Fruit fly (Drosophila melanogaster) whole organism, prepupa: ENCODE results near the gene SmydA-4.
"Not testable (repeated sequence)": the region's sequence is repeated elsewhere in the genome, so short reads cannot be mapped to it uniquely, and the experiment has no call there.

Experiments
- Blimp-1 ChIP-seq: fragments of 200-800 bp; sonication (Bioruptor generic); optimal IDR thresholded peaks from 3 replicates; lab custom pipeline; 2017; ENCODE audit warnings: missing biosample characterization, missing genetic modification characterization, mild to moderate bottlenecking, moderate library complexity, missing genetic modification reagents
- CG11294 ChIP-seq: fragments of 200-800 bp; sonication (Bioruptor generic); IDR thresholded peaks from 2 replicates; pipeline ENCODE4 v1.3.6; 2022; ENCODE audit warnings: missing biosample characterization, missing genetic modification characterization
- CG11902 ChIP-seq: fragments of 200-800 bp; sonication (Bioruptor generic); optimal IDR thresholded peaks from 3 replicates; lab custom pipeline; 2016; ENCODE audit warnings: missing biosample characterization, missing genetic modification characterization
- CG1621 ChIP-seq: fragments of 200-800 bp; sonication (Bioruptor generic); optimal IDR thresholded peaks from 3 replicates; lab custom pipeline; 2018; ENCODE audit warnings: missing biosample characterization, mild to moderate bottlenecking, missing genetic modification characterization
- CG16779 ChIP-seq: fragments of 200-800 bp; sonication (Bioruptor generic); optimal IDR thresholded peaks from 3 replicates; lab custom pipeline; 2017; ENCODE audit warnings: missing biosample characterization, mild to moderate bottlenecking, missing genetic modification characterization
- CG4318 ChIP-seq: fragments of 200-800 bp; sonication (Bioruptor generic); optimal IDR thresholded peaks from 3 replicates; lab custom pipeline; 2017; ENCODE audit warnings: missing biosample characterization, mild to moderate bottlenecking, missing genetic modification characterization
- CG6163 ChIP-seq: fragments of 200-800 bp; sonication (Bioruptor generic); IDR thresholded peaks from 3 replicates; pipeline ENCODE4 v1.3.6; 2022; ENCODE audit warnings: missing biosample characterization, missing genetic modification characterization
- CG6808 ChIP-seq: fragments of 200-800 bp; sonication (Bioruptor generic); optimal IDR thresholded peaks from 3 replicates; lab custom pipeline; 2017; ENCODE audit warnings: missing biosample characterization, missing genetic modification characterization, mild to moderate bottlenecking, moderate library complexity, missing genetic modification reagents
- CG7368 ChIP-seq: fragments of 200-800 bp; sonication (Bioruptor generic); optimal IDR thresholded peaks from 3 replicates; lab custom pipeline; 2016; ENCODE audit warnings: missing biosample characterization, missing genetic modification characterization
- CG8119 ChIP-seq: fragments of 200-800 bp; sonication (Bioruptor generic); IDR thresholded peaks from 3 replicates; pipeline ENCODE4 v1.3.6; 2022; ENCODE audit warnings: missing biosample characterization, missing genetic modification characterization
- CG9139 ChIP-seq: fragments of 200-800 bp; sonication (Bioruptor generic); optimal IDR thresholded peaks from 3 replicates; lab custom pipeline; 2017; ENCODE audit warnings: missing biosample characterization, mild to moderate bottlenecking, missing genetic modification characterization
- Eip78C ChIP-seq: fragments of 200-800 bp; sonication (Bioruptor generic); peaks from one replicate; lab custom pipeline; 2016; ENCODE audit warnings: missing biosample characterization, missing genetic modification characterization
- Eip93F ChIP-seq: fragments of 200-800 bp; sonication (Bioruptor generic); optimal IDR thresholded peaks from 2 replicates; lab custom pipeline; 2016; ENCODE audit warnings: missing biosample characterization, mild to moderate bottlenecking, missing genetic modification characterization
- Hr38 ChIP-seq: sonication (Bioruptor generic); optimal IDR thresholded peaks from 2 replicates; lab custom pipeline; 2016; ENCODE audit warnings: missing biosample characterization, missing genetic modification characterization
- Hr39 ChIP-seq: fragments of 200-800 bp; sonication (Bioruptor generic); optimal IDR thresholded peaks from 2 replicates; lab custom pipeline; 2016; ENCODE audit warnings: missing biosample characterization, missing genetic modification characterization
- Met ChIP-seq: fragments of 200-800 bp; sonication (Bioruptor generic); optimal IDR thresholded peaks from 3 replicates; lab custom pipeline; 2016; ENCODE audit warnings: missing biosample characterization, missing genetic modification characterization
- Smox ChIP-seq: fragments of 200-800 bp; sonication (Bioruptor generic); optimal IDR thresholded peaks from 3 replicates; lab custom pipeline; 2016; ENCODE audit warnings: missing biosample characterization, missing genetic modification characterization
- Sox15 ChIP-seq: fragments of 200-800 bp; sonication (Bioruptor generic); optimal IDR thresholded peaks from 3 replicates; lab custom pipeline; 2016; ENCODE audit warnings: missing biosample characterization, missing genetic modification characterization
- achi ChIP-seq: fragments of 200-800 bp; sonication (Bioruptor generic); optimal IDR thresholded peaks from 3 replicates; lab custom pipeline; 2016; ENCODE audit warnings: missing biosample characterization, missing genetic modification characterization
- cyc ChIP-seq: fragments of 200-800 bp; sonication (Bioruptor generic); optimal IDR thresholded peaks from 3 replicates; lab custom pipeline; 2016; ENCODE audit warnings: missing biosample characterization, missing genetic modification characterization
- dac ChIP-seq: fragments of 200-800 bp; sonication (Bioruptor generic); optimal IDR thresholded peaks from 2 replicates; lab custom pipeline; 2017; ENCODE audit warnings: missing biosample characterization, mild to moderate bottlenecking, missing genetic modification characterization
- dsx ChIP-seq: fragments of 200-800 bp; optimal IDR thresholded peaks from 3 replicates; lab custom pipeline; 2019; ENCODE audit warnings: missing biosample characterization, mild to moderate bottlenecking, missing genetic modification characterization, moderate library complexity; ENCODE audit not compliant: poor library complexity, severe bottlenecking
- esn ChIP-seq: fragments of 200-800 bp; sonication (Bioruptor generic); optimal IDR thresholded peaks from 2 replicates; lab custom pipeline; 2016; ENCODE audit warnings: missing biosample characterization, mild to moderate bottlenecking, missing genetic modification characterization, moderate library complexity
- fd59A ChIP-seq: fragments of 200-800 bp; sonication (Bioruptor generic); optimal IDR thresholded peaks from 2 replicates; lab custom pipeline; 2017; ENCODE audit warnings: missing biosample characterization, mild to moderate bottlenecking, missing genetic modification characterization, missing genetic modification reagents
- fkh ChIP-seq: fragments of 200-800 bp; sonication (Bioruptor generic); optimal IDR thresholded peaks from 3 replicates; lab custom pipeline; 2017; ENCODE audit warnings: missing biosample characterization, mild to moderate bottlenecking, missing genetic modification characterization, moderate library complexity
- pdm3 ChIP-seq: fragments of 200-800 bp; sonication (Bioruptor generic); optimal IDR thresholded peaks from 3 replicates; lab custom pipeline; 2016; ENCODE audit warnings: missing biosample characterization, missing genetic modification characterization
- salr ChIP-seq, 2 experiments: fragments of 200-800 bp; sonication (Bioruptor generic); optimal IDR thresholded peaks; 3 replicates each; lab custom pipeline; 2016 to 2018; ENCODE audit warnings: missing biosample characterization in 2 of 2, missing genetic modification characterization in 2 of 2, mild to moderate bottlenecking in 1 of 2
- vri ChIP-seq: fragments of 200-800 bp; sonication (Bioruptor generic); optimal IDR thresholded peaks from 3 replicates; lab custom pipeline; 2016; ENCODE audit warnings: missing biosample characterization, mild to moderate bottlenecking, missing genetic modification characterization

SmydA-4 gene

dm6 chrX:11088778-11089340 is 44.3 kb downstream of the SmydA-4 start, which contains the start of gene Vago (continued):
- TF ChIP-seq esn (GFP tag; lab: Kevin White, UChicago) (peak; percentile 48), dsx (GFP tag; lab: Kevin White, UChicago) (no peak), Hr39 (GFP tag; lab: Kevin White, UChicago) (peak; percentile 19), Eip93F (GFP tag; lab: Kevin White, UChicago) (no peak), fd59A (GFP tag; lab: Kevin White, UChicago) (no peak), salr (GFP tag; optimal IDR thresholded peaks at IDR 0.05; lab: Kevin White, UChicago) (no peak), CG7368 (GFP tag; lab: Kevin White, UChicago) (no peak)

- TF ChIP-seq CG9139 (GFP tag; lab: Kevin White, UChicago) (no peak), Eip78C (GFP tag; lab: Kevin White, UChicago) (peak; percentile 48), Hr38 (GFP tag; lab: Kevin White, UChicago) (no peak), dsx (GFP tag; lab: Kevin White, UChicago) (peak; percentile 84), salr (GFP tag; optimal IDR thresholded peaks at IDR 0.05; lab: Kevin White, UChicago) (no peak), Met (GFP tag; lab: Kevin White, UChicago) (no peak)
- TF ChIP-seq, all 60 proteins: peak for 2
These were observed 45.6 kb downstream of the SmydA-4 start, which contains the start of gene CG2076 for dm6 chrX:11090161-11090560. Gene CG2076 (plus strand): TSS chrX:11090210.

- TF ChIP-seq CG11294: no peak
- TF ChIP-seq achi (GFP tag; lab: Kevin White, UChicago): no peak
- no peak for TF ChIP-seq Sox15 (GFP tag; lab: Kevin White, UChicago)
- no peak for TF ChIP-seq CG4318
- no peak for TF ChIP-seq CG6163 (GFP tag; lab: Robert Waterston, UW)
- TF ChIP-seq cyc (GFP tag; lab: Kevin White, UChicago): no peak
- no peak for TF ChIP-seq CG16779 (tag; lab: Kevin White, UChicago)
- TF ChIP-seq CG8119 (GFP tag; lab: Robert Waterston, UW): no peak
- no peak for TF ChIP-seq CG11902
- no peak for TF ChIP-seq Smox (GFP tag; lab: Kevin White, UChicago)
- no peak for TF ChIP-seq Blimp-1 (GFP tag; lab: Kevin White, UChicago)
- TF ChIP-seq fkh (GFP tag; lab: Kevin White, UChicago): no peak
- no peak for TF ChIP-seq CG6808 (GFP tag; lab: Kevin White, UChicago)
- no peak for TF ChIP-seq dac
These were observed 47.6 kb downstream of the SmydA-4 start, which contains the start of gene CG2061 for dm6 chrX:11092201-11092600. Gene CG2061 (plus strand): TSS chrX:11092492.

- TF ChIP-seq CG1621 (tag; lab: Kevin White, UChicago) (no peak), vri (GFP tag; lab: Kevin White, UChicago) (peak; percentile 8)
These were observed 50.7 kb downstream of the SmydA-4 start for dm6 chrX:11095276-11095675.

dm6 chrX:11095973-11096372 is 51.4 kb downstream of the SmydA-4 start, which contains the start of gene CG42249:
Gene CG42249 (plus strand): TSS chrX:11096273.
- TF ChIP-seq pdm3, Hr38, Eip93F (GFP tag; lab: Kevin White, UChicago): not testable (repeated sequence)
